Worm (Caenorhabditis elegans) whole organism, L1 larva: ENCODE measurements around the gene ZK105.1.

Experiments
- ama-1 ChIP-seq: fragments of 150-350 bp; optimal IDR thresholded peaks from 2 replicates; lab custom pipeline; 2014
- lin-15B ChIP-seq: fragments of 150-350 bp; sonication (generic microtip); optimal IDR thresholded peaks from 3 replicates; lab custom pipeline; 2014; ENCODE audit warnings: missing biosample characterization, missing genetic modification characterization
- nhr-28 ChIP-seq: fragments of 150-350 bp; optimal IDR thresholded peaks from 2 replicates; lab custom pipeline; 2014; ENCODE audit warnings: missing biosample characterization, missing genetic modification characterization
- rnt-1 ChIP-seq: sonication (generic microtip); optimal IDR thresholded peaks from 2 replicates; lab custom pipeline; 2016; ENCODE audit warnings: mild to moderate bottlenecking, missing genetic modification characterization, moderate library complexity, missing compliant biosample characterization
- snpc-4 ChIP-seq: fragments of 150-350 bp; optimal IDR thresholded peaks from 2 replicates; lab custom pipeline; 2014; ENCODE audit warnings: missing biosample characterization, missing genetic modification characterization
- unc-62 ChIP-seq: fragments of 150-350 bp; optimal IDR thresholded peaks from 2 replicates; lab custom pipeline; 2014; ENCODE audit warnings: missing biosample characterization, missing genetic modification reagents, missing genetic modification characterization
- vab-15 ChIP-seq: sonication (generic microtip); optimal IDR thresholded peaks from 2 replicates; lab custom pipeline; 2017; ENCODE audit warnings: missing genotype, mild to moderate bottlenecking, missing genetic modification characterization, missing compliant biosample characterization

- no peak for TF ChIP-seq lin-15B
- no peak for TF ChIP-seq snpc-4 (tag; lab: Kevin White, UChicago)
- no peak for TF ChIP-seq rnt-1 (tag; lab: Kevin White, UChicago)
- TF ChIP-seq unc-62 (GFP tag; lab: Kevin White, UChicago): no peak
- no peak for TF ChIP-seq vab-15 (tag; lab: Kevin White, UChicago)
- no peak for TF ChIP-seq nhr-28 (tag; lab: Kevin White, UChicago)
- TF ChIP-seq ama-1: no peak
Measured at ce11 chrV:7726927-7727326, 13.1 kb downstream of the ZK105.1 start.
